Worm (Caenorhabditis elegans): ENCODE data around the gene sru-35.

ce11 chrIV:8740952-8741438 is 49.0 kb downstream of the sru-35 start, which contains the start of gene F21D5.6:
- TF ChIP-seq unc-39 (tag; optimal IDR thresholded peaks at IDR 0.05), result no peak
- TF ChIP-seq snpc-4 (tag; optimal IDR thresholded peaks at IDR 0.05), result no peak
- TF ChIP-seq elt-3 (tag; optimal IDR thresholded peaks at IDR 0.05), result no peak
- no peak for TF ChIP-seq ztf-11 (tag; optimal IDR thresholded peaks at IDR 0.05)
- TF ChIP-seq lin-32 (GFP tag; optimal IDR thresholded peaks at IDR 0.05), result no peak
- no peak for TF ChIP-seq lsy-2 (tag; optimal IDR thresholded peaks at IDR 0.05)
- TF ChIP-seq unc-62 (GFP tag; optimal IDR thresholded peaks at IDR 0.05), result no peak
- no peak for TF ChIP-seq blmp-1 (tag; optimal IDR thresholded peaks at IDR 0.05)
